Fruit fly (Drosophila melanogaster) whole organism, embryonic: ENCODE data around the gene Gen.

Experiments used
- CG16779 ChIP-seq: fragments of 200-800 bp; sonication (Bioruptor generic); IDR thresholded peaks from 2 replicates; pipeline ENCODE4 v1.3.6; 2022; ENCODE audit warnings: missing biosample characterization, missing genetic modification characterization
- CG8765 ChIP-seq: fragments of 200-800 bp; sonication (Bioruptor generic); IDR thresholded peaks from 2 replicates; pipeline ENCODE4 v1.3.6; 2022; ENCODE audit warnings: missing biosample characterization, missing genetic modification characterization
- Elba2 ChIP-seq: fragments of 200-800 bp; sonication (Bioruptor generic); optimal IDR thresholded peaks from 3 replicates; lab custom pipeline; 2016; ENCODE audit warnings: missing biosample characterization, missing genetic modification characterization
- Mes4 ChIP-seq: fragments of 200-800 bp; sonication (Bioruptor generic); optimal IDR thresholded peaks from 2 replicates; lab custom pipeline; 2016; ENCODE audit warnings: missing biosample characterization, missing genetic modification characterization
- fu2 ChIP-seq: fragments of 200-800 bp; sonication (Bioruptor generic); optimal IDR thresholded peaks from 2 replicates; lab custom pipeline; 2016; ENCODE audit warnings: missing biosample characterization, missing genetic modification characterization
- grn ChIP-seq: fragments of 200-800 bp; sonication (Bioruptor generic); optimal IDR thresholded peaks from 3 replicates; lab custom pipeline; 2017; ENCODE audit warnings: missing biosample characterization, missing genetic modification characterization
- hkb ChIP-seq, 2 experiments: fragments of 200-800 bp in 1 of 2; fragments of >200 bp in 1 of 2; sonication (Bioruptor generic) in 1 of 2; IDR thresholded peaks in 1 of 2; optimal IDR thresholded peaks in 1 of 2; 2 replicates each; pipeline versions ENCODE4 v1.3.6 to Lab custom; 2017 to 2022; ENCODE audit warnings: missing biosample characterization in 1 of 2, missing genetic modification characterization in 1 of 2
- klu ChIP-seq: fragments of 200-800 bp; sonication (Bioruptor generic); IDR thresholded peaks from 2 replicates; pipeline ENCODE4 v1.3.6; 2022; ENCODE audit warnings: missing biosample characterization, missing genetic modification characterization
- peb ChIP-seq: fragments of 200-800 bp; sonication (Bioruptor generic); IDR thresholded peaks from 2 replicates; pipeline ENCODE4 v1.3.6; 2022; ENCODE audit warnings: missing biosample characterization, missing genetic modification characterization
- ttk ChIP-seq: fragments of 200-800 bp; sonication (Bioruptor generic); IDR thresholded peaks from 2 replicates; pipeline ENCODE4 v2.1.2; 2022; ENCODE audit warnings: missing biosample characterization, missing genetic modification characterization

DNA sequence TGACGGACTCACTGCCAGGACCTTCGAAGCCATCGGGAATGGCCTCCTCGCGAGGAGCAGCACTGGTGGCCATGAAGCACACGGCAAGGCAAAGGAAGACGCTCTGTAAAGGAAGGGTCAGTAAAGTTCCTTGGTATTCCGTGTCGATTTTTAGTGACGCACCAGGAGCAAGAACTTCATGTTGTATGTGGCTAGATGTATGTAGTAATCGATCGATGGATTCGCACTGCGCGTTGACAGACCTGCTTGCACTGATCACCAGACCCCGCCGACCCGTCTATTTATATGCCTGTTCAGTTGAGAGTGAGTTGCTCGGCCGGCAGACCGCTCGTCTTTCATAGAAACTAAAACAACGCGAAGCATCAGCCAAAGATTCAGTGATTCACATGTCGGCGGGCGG lies 19.2 kb downstream of the Gen start, which contains the start of gene CG15213:
- TF ChIP-seq grn = no peak
- TF ChIP-seq Elba2 (GFP tag; lab: Kevin White, UChicago) = no peak
- TF ChIP-seq CG8765 (GFP tag; lab: Robert Waterston, UW) = no peak
- TF ChIP-seq klu (GFP tag; lab: Robert Waterston, UW) = no peak
- TF ChIP-seq CG16779 = no peak
- no peak for TF ChIP-seq hkb (optimal IDR thresholded peaks at IDR 0.05; lab: Kevin White, UChicago)
- TF ChIP-seq hkb (GFP tag; IDR thresholded peaks at IDR 0.05; lab: Robert Waterston, UW) = no peak
- TF ChIP-seq ttk (GFP tag; lab: Robert Waterston, UW) = no peak
- no peak for TF ChIP-seq fu2 (GFP tag; lab: Kevin White, UChicago)
- TF ChIP-seq Mes4 (GFP tag; lab: Kevin White, UChicago) = no peak
- TF ChIP-seq peb (GFP tag; lab: Robert Waterston, UW) = no peak
